Worm (Caenorhabditis elegans) whole organism, young adult: ENCODE results near the gene str-193.
A peak's percentile ranks its signal among the peaks of the same experiment; 100 is the strongest.

Source experiments
- C06A6.2 ChIP-seq: fragments of 200-800 bp; sonication (Bioruptor generic); conservative IDR thresholded peaks from 2 replicates; pipeline ENCODE4 v1.3.6; 2022; ENCODE audit warnings: missing genetic modification characterization, missing compliant biosample characterization
- F22D6.2 ChIP-seq: sonication (generic microtip); optimal IDR thresholded peaks from 2 replicates; lab custom pipeline; 2016; ENCODE audit warnings: mild to moderate bottlenecking, missing genetic modification characterization, missing compliant biosample characterization
- F33H1.4 ChIP-seq: fragments of 200-800 bp; sonication (Bioruptor generic); IDR thresholded peaks from 2 replicates; pipeline ENCODE4 v1.3.6; 2022; ENCODE audit warnings: missing genetic modification reagents, missing genetic modification characterization, missing compliant biosample characterization
- F37B4.10 ChIP-seq: fragments of 200-800 bp; sonication (Bioruptor generic); IDR thresholded peaks from 2 replicates; pipeline ENCODE4 v1.3.6; 2022; ENCODE audit warnings: missing genetic modification characterization, missing compliant biosample characterization
- F49E8.2 ChIP-seq: sonication (generic microtip); optimal IDR thresholded peaks from 3 replicates; lab custom pipeline; 2017; ENCODE audit warnings: missing genetic modification characterization, mild to moderate bottlenecking, missing compliant biosample characterization, antibody characterized with exemption, moderate library complexity; ENCODE audit not compliant: insufficient read depth
- F52B5.7 ChIP-seq: sonication (generic microtip); optimal IDR thresholded peaks from 2 replicates; lab custom pipeline; 2016; ENCODE audit warnings: mild to moderate bottlenecking, missing genetic modification characterization, missing compliant biosample characterization
- F57C9.4 ChIP-seq: sonication (generic microtip); optimal IDR thresholded peaks from 2 replicates; lab custom pipeline; 2017; ENCODE audit warnings: mild to moderate bottlenecking, missing genetic modification characterization, missing compliant biosample characterization
- K12H6.12 ChIP-seq: fragments of 200-800 bp; sonication (Bioruptor generic); optimal IDR thresholded peaks from 2 replicates; lab custom pipeline; 2018; ENCODE audit warnings: mild to moderate bottlenecking, missing genetic modification characterization, missing compliant biosample characterization
- T07F8.4 ChIP-seq: sonication (generic microtip); optimal IDR thresholded peaks from 2 replicates; lab custom pipeline; 2016; ENCODE audit warnings: mild to moderate bottlenecking, missing genetic modification characterization, moderate library complexity, missing compliant biosample characterization
- Y53G8AR.9 ChIP-seq: fragments of 200-800 bp; sonication (Bioruptor generic); conservative IDR thresholded peaks from 2 replicates; pipeline ENCODE4 v1.3.6; 2022; ENCODE audit warnings: missing genetic modification reagents, missing genetic modification characterization, missing compliant biosample characterization
- Y67H2A.10 ChIP-seq: fragments of 200-800 bp; sonication (Bioruptor generic); conservative IDR thresholded peaks from 2 replicates; pipeline ENCODE4 v1.3.6; 2022; ENCODE audit warnings: missing genetic modification reagents, missing genetic modification characterization, missing compliant biosample characterization
- Y79H2A.3 ChIP-seq: fragments of 200-800 bp; sonication (Bioruptor generic); conservative IDR thresholded peaks from 2 replicates; pipeline ENCODE4 v1.3.6; 2022; ENCODE audit warnings: missing genetic modification reagents, missing genetic modification characterization, missing compliant biosample characterization
- Y95B8A.8 ChIP-seq: fragments of 200-800 bp; sonication (Bioruptor generic); IDR thresholded peaks from 2 replicates; pipeline ENCODE4 v1.3.6; 2022; ENCODE audit warnings: missing genetic modification reagents, missing genetic modification characterization, missing compliant biosample characterization
- ZK185.1 ChIP-seq: sonication (generic microtip); optimal IDR thresholded peaks from 2 replicates; lab custom pipeline; 2016; ENCODE audit warnings: mild to moderate bottlenecking, missing genetic modification characterization, missing compliant biosample characterization; ENCODE audit not compliant: poor library complexity, severe bottlenecking
- aptf-3 ChIP-seq: fragments of 200-800 bp; sonication (Bioruptor generic); IDR thresholded peaks from 2 replicates; pipeline ENCODE4 v1.3.6; 2022; ENCODE audit warnings: missing genetic modification characterization, missing compliant biosample characterization
- atf-7 ChIP-seq: sonication (generic microtip); optimal IDR thresholded peaks from 2 replicates; lab custom pipeline; 2017; ENCODE audit warnings: mild to moderate bottlenecking, missing genetic modification characterization, missing compliant biosample characterization
- attf-5 ChIP-seq: fragments of 200-800 bp; sonication (Bioruptor generic); optimal IDR thresholded peaks from 2 replicates; lab custom pipeline; 2018; ENCODE audit warnings: mild to moderate bottlenecking, missing genetic modification characterization, missing compliant biosample characterization
- bed-2 ChIP-seq: fragments of 200-800 bp; sonication (Bioruptor generic); IDR thresholded peaks from 2 replicates; pipeline ENCODE4 v1.3.6; 2022; ENCODE audit warnings: missing genetic modification reagents, missing genetic modification characterization, missing compliant biosample characterization
- ccch-3 ChIP-seq: fragments of 200-800 bp; sonication (Bioruptor generic); optimal IDR thresholded peaks from 2 replicates; lab custom pipeline; 2018; ENCODE audit warnings: mild to moderate bottlenecking, missing genetic modification characterization, missing compliant biosample characterization
- cebp-2 ChIP-seq: fragments of 200-800 bp; sonication (Bioruptor generic); IDR thresholded peaks from 2 replicates; pipeline ENCODE4 v1.3.6; 2022; ENCODE audit warnings: missing genetic modification characterization, missing compliant biosample characterization
- ceh-27 ChIP-seq: fragments of 200-800 bp; sonication (Bioruptor generic); optimal IDR thresholded peaks from 2 replicates; lab custom pipeline; 2018; ENCODE audit warnings: mild to moderate bottlenecking, missing genetic modification characterization, moderate library complexity, missing compliant biosample characterization
- ceh-58 ChIP-seq: fragments of 200-800 bp; sonication (Bioruptor generic); IDR thresholded peaks from 2 replicates; pipeline ENCODE4 v1.3.6; 2022; ENCODE audit warnings: missing genetic modification characterization, missing compliant biosample characterization
- ceh-91 ChIP-seq: fragments of 200-800 bp; sonication (Bioruptor generic); IDR thresholded peaks from 2 replicates; pipeline ENCODE4 v1.3.6; 2022; ENCODE audit warnings: missing genetic modification reagents, missing genetic modification characterization, missing compliant biosample characterization
- chd-7 ChIP-seq: sonication (generic microtip); optimal IDR thresholded peaks from 2 replicates; lab custom pipeline; 2016; ENCODE audit warnings: mild to moderate bottlenecking, missing genetic modification characterization, moderate library complexity, missing compliant biosample characterization
- die-1 ChIP-seq: sonication (generic microtip); optimal IDR thresholded peaks from 2 replicates; lab custom pipeline; 2016; ENCODE audit warnings: missing genotype, mild to moderate bottlenecking, missing genetic modification characterization, missing compliant biosample characterization
- dpl-1 ChIP-seq: fragments of 150-350 bp; optimal IDR thresholded peaks from 2 replicates; lab custom pipeline; 2014; ENCODE audit warnings: missing biosample characterization, missing genetic modification reagents, missing genetic modification characterization
- efl-1 ChIP-seq: fragments of 150-350 bp; optimal IDR thresholded peaks from 2 replicates; lab custom pipeline; 2014; ENCODE audit warnings: missing biosample characterization, missing genetic modification reagents, missing genetic modification characterization
- egl-18 ChIP-seq: fragments of 200-800 bp; sonication (Bioruptor generic); IDR thresholded peaks from 2 replicates; pipeline ENCODE4 v1.3.6; 2022; ENCODE audit warnings: missing genetic modification reagents, missing genetic modification characterization, missing compliant biosample characterization
- egl-44 ChIP-seq: fragments of 200-800 bp; sonication (Bioruptor generic); IDR thresholded peaks from 2 replicates; pipeline ENCODE4 v1.3.6; 2022; ENCODE audit warnings: missing genetic modification reagents, missing genetic modification characterization, missing compliant biosample characterization
- ets-4 ChIP-seq: fragments of 200-800 bp; sonication (Bioruptor generic); optimal IDR thresholded peaks from 2 replicates; lab custom pipeline; 2018; ENCODE audit warnings: mild to moderate bottlenecking, missing genetic modification characterization, missing compliant biosample characterization
- fkh-3 ChIP-seq: sonication (generic microtip); optimal IDR thresholded peaks from 2 replicates; lab custom pipeline; 2016; ENCODE audit warnings: mild to moderate bottlenecking, missing genetic modification characterization, missing compliant biosample characterization
- gei-17 ChIP-seq: fragments of 200-800 bp; sonication (Bioruptor generic); optimal IDR thresholded peaks from 2 replicates; lab custom pipeline; 2018; ENCODE audit warnings: mild to moderate bottlenecking, missing genetic modification characterization, missing compliant biosample characterization
- hmg-1.2 ChIP-seq: fragments of 200-800 bp; sonication (Bioruptor generic); IDR thresholded peaks from 2 replicates; pipeline ENCODE4 v1.3.6; 2022; ENCODE audit warnings: missing genetic modification reagents, missing genetic modification characterization, missing compliant biosample characterization
- let-526 ChIP-seq: fragments of 200-800 bp; sonication (Bioruptor generic); IDR thresholded peaks from 2 replicates; pipeline ENCODE4 v1.3.6; 2022; ENCODE audit warnings: missing genetic modification reagents, missing genetic modification characterization, missing compliant biosample characterization
- lin-26 ChIP-seq: fragments of 200-800 bp; sonication (Bioruptor generic); IDR thresholded peaks from 2 replicates; pipeline ENCODE4 v1.3.6; 2022; ENCODE audit warnings: missing genetic modification reagents, missing genetic modification characterization, missing compliant biosample characterization
- lsy-27 ChIP-seq: sonication (generic microtip); optimal IDR thresholded peaks from 2 replicates; lab custom pipeline; 2017; ENCODE audit warnings: missing genetic modification characterization, mild to moderate bottlenecking, missing compliant biosample characterization, antibody characterized with exemption, missing genotype, borderline replicate concordance; ENCODE audit not compliant: insufficient read depth
- madf-3 ChIP-seq: fragments of 200-800 bp; sonication (Bioruptor generic); IDR thresholded peaks from 2 replicates; pipeline ENCODE4 v1.3.6; 2022; ENCODE audit warnings: missing genetic modification reagents, missing genetic modification characterization, missing compliant biosample characterization
- nfya-1 ChIP-seq: sonication (generic microtip); optimal IDR thresholded peaks from 2 replicates; lab custom pipeline; 2017; ENCODE audit warnings: antibody characterized with exemption, missing compliant biosample characterization, missing genetic modification characterization, borderline replicate concordance; ENCODE audit not compliant: insufficient read depth
- nhr-80 ChIP-seq: sonication (generic microtip); optimal IDR thresholded peaks from 2 replicates; lab custom pipeline; 2016; ENCODE audit warnings: missing genetic modification characterization, missing compliant biosample characterization
- sdz-38 ChIP-seq: sonication (generic microtip); optimal IDR thresholded peaks from 2 replicates; lab custom pipeline; 2016; ENCODE audit warnings: missing genotype, missing genetic modification characterization, missing compliant biosample characterization
- sea-2 ChIP-seq: fragments of 200-800 bp; sonication (Bioruptor generic); IDR thresholded peaks from 2 replicates; pipeline ENCODE4 v1.3.6; 2022; ENCODE audit warnings: missing genetic modification characterization, missing compliant biosample characterization
- snpc-1.3 ChIP-seq: sonication (generic microtip); optimal IDR thresholded peaks from 2 replicates; lab custom pipeline; 2017; ENCODE audit warnings: missing genetic modification characterization, mild to moderate bottlenecking, missing compliant biosample characterization, antibody characterized with exemption, moderate library complexity, missing genotype, missing genetic modification reagents; ENCODE audit not compliant: insufficient read depth
- snpc-4 ChIP-seq, 5 experiments: fragments of 150-350 bp in 1 of 5; sonication (generic microtip) in 4 of 5; optimal IDR thresholded peaks; 2 replicates each; lab custom pipeline; 2014 to 2018; ENCODE audit warnings: missing genetic modification characterization in 5 of 5, missing biosample characterization in 3 of 5, antibody characterized with exemption in 2 of 5, mild to moderate bottlenecking in 2 of 5, missing compliant biosample characterization in 2 of 5, missing genotype in 2 of 5, moderate library complexity in 2 of 5, missing genetic modification reagents in 1 of 5
- tbx-9 ChIP-seq: sonication (generic microtip); optimal IDR thresholded peaks from 2 replicates; lab custom pipeline; 2016; ENCODE audit warnings: borderline replicate concordance, missing genetic modification characterization, inconsistent platforms, missing compliant biosample characterization
- unc-62 ChIP-seq: fragments of 150-350 bp; optimal IDR thresholded peaks from 2 replicates; lab custom pipeline; 2014; ENCODE audit warnings: missing biosample characterization, missing genetic modification reagents, missing genetic modification characterization
- zim-3 ChIP-seq: sonication (generic microtip); optimal IDR thresholded peaks from 2 replicates; lab custom pipeline; 2017; ENCODE audit warnings: mild to moderate bottlenecking, missing genetic modification characterization, moderate library complexity, missing compliant biosample characterization
- ztf-28 ChIP-seq: fragments of 200-800 bp; sonication (Bioruptor generic); IDR thresholded peaks from 2 replicates; pipeline ENCODE4 v1.3.6; 2022; ENCODE audit warnings: missing genetic modification reagents, missing genetic modification characterization, missing compliant biosample characterization

Gene str-193

DNA sequence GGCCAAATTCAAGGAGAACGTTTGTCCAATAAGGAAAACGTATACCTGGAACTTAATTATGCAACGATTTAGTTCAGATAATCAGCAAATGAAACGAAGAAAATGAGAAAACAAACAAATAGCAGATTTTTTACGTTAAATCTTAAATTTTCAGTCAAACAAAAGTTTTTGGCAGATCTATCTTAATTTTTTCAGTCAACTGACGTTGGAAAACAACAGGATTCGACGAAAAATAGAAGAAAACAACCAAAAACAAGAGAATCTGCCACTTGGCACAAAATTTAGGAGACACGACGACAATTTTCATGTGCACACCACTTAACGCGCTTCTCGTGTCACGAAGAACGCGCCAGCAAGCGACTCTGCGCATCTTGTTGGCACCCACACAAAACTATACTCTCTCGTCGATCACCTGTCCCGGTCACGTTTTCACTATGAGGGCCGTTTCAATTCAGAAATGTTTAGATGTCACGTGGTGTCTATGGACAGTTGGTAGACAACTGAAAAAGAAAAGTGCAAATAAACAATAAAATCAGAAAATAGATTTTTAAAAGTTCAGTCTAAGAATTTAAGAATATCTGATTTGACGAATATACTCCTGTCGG, 31.9 kb downstream of the str-193 start, which contains the start of gene ztf-7 (continued):
- TF ChIP-seq lin-26 (GFP tag; lab: Robert Waterston, UW): no peak
- TF ChIP-seq ceh-91 (GFP tag; lab: Robert Waterston, UW): peak; percentile 37; the same call in 1 of the 2 replicates
- peak; percentile 89 for TF ChIP-seq gei-17
- peak; percentile 31 for TF ChIP-seq F52B5.7 (tag; lab: Kevin White, UChicago)
- peak; percentile 96 for TF ChIP-seq atf-7 (tag; lab: Kevin White, UChicago)
- peak; percentile 3 for TF ChIP-seq F49E8.2 (tag; lab: Kevin White, UChicago)
- TF ChIP-seq tbx-9: no peak
- no peak for TF ChIP-seq bed-2 (GFP tag; lab: Robert Waterston, UW)
- peak; percentile 36 for TF ChIP-seq efl-1 (GFP tag; lab: Kevin White, UChicago)
- TF ChIP-seq fkh-3 (tag; lab: Kevin White, UChicago): no peak
- no peak for TF ChIP-seq ceh-58 (GFP tag; lab: Robert Waterston, UW)
- peak; percentile 65; the same call in 1 of the 2 replicates for TF ChIP-seq cebp-2 (GFP tag; lab: Robert Waterston, UW)
- TF ChIP-seq F57C9.4 (tag; lab: Kevin White, UChicago): no peak
- peak; percentile 62 for TF ChIP-seq F33H1.4 (GFP tag; lab: Robert Waterston, UW)
- peak; percentile 95 for TF ChIP-seq Y53G8AR.9 (GFP tag; lab: Robert Waterston, UW)
- TF ChIP-seq Y67H2A.10: peak; percentile 81
- TF ChIP-seq snpc-4 (GFP tag; optimal IDR thresholded peaks at IDR 0.05; lab: Kevin White, UChicago): peak; percentile 67
- TF ChIP-seq snpc-4 (tag; optimal IDR thresholded peaks at IDR 0.05; lab: Kevin White, UChicago): peak in 3 of 4 experiments; percentile 77 to 87 (median 84)
- peak; percentile 99 for TF ChIP-seq nhr-80 (tag; lab: Kevin White, UChicago)
- TF ChIP-seq egl-44: peak; percentile 68
- peak; percentile 70; the same call in 1 of the 2 replicates for TF ChIP-seq sea-2 (GFP tag; lab: Robert Waterston, UW)
- no peak for TF ChIP-seq nfya-1 (tag; lab: Kevin White, UChicago)
- no peak for TF ChIP-seq Y79H2A.3 (GFP tag; lab: Robert Waterston, UW)
- peak; percentile 93 for TF ChIP-seq let-526
- TF ChIP-seq F22D6.2 (tag; lab: Kevin White, UChicago): peak; percentile 87
- TF ChIP-seq ets-4 (GFP tag; lab: Kevin White, UChicago): peak; percentile 86
- no peak for TF ChIP-seq zim-3
- no peak for TF ChIP-seq lsy-27 (tag; lab: Kevin White, UChicago)
- TF ChIP-seq hmg-1.2 (GFP tag; lab: Robert Waterston, UW): peak; percentile 99
- TF ChIP-seq Y95B8A.8 (GFP tag; lab: Robert Waterston, UW): peak; percentile 90
- no peak for TF ChIP-seq snpc-1.3 (tag; lab: Kevin White, UChicago)
- no peak for TF ChIP-seq die-1 (tag; lab: Kevin White, UChicago)
- TF ChIP-seq aptf-3: no peak
- TF ChIP-seq unc-62: no peak
- peak; percentile 93 for TF ChIP-seq C06A6.2 (GFP tag; lab: Robert Waterston, UW)
- peak; percentile 90 for TF ChIP-seq chd-7 (tag; lab: Kevin White, UChicago)
- TF ChIP-seq attf-5: peak; percentile 97
- peak; percentile 97 for TF ChIP-seq ceh-27 (GFP tag; lab: Kevin White, UChicago)
- TF ChIP-seq T07F8.4 (tag; lab: Kevin White, UChicago): no peak
- TF ChIP-seq egl-18 (GFP tag; lab: Robert Waterston, UW): 0 out of 2 replicates have a peak, but pooled peaks have one; percentile 64
- TF ChIP-seq ZK185.1 (tag; lab: Kevin White, UChicago): peak; percentile 78
- no peak for TF ChIP-seq ztf-28
- TF ChIP-seq sdz-38 (tag; lab: Kevin White, UChicago): no peak
- TF ChIP-seq madf-3 (GFP tag; lab: Robert Waterston, UW): peak; percentile 88
- peak; percentile 49 for TF ChIP-seq dpl-1 (GFP tag; lab: Kevin White, UChicago)
- TF ChIP-seq K12H6.12: peak; percentile 97
- TF ChIP-seq F37B4.10 (GFP tag; lab: Robert Waterston, UW): 0 out of 2 replicates have a peak, but pooled peaks have one; percentile 78
- TF ChIP-seq ccch-3 (GFP tag; lab: Kevin White, UChicago): no peak
